Worm (Caenorhabditis elegans) whole organism, early embryonic: ENCODE data around the gene lron-5.

ENCODE experiments used
- B0310.2 ChIP-seq: sonication (generic microtip); optimal IDR thresholded peaks from 2 replicates; lab custom pipeline; 2016; ENCODE audit warnings: mild to moderate bottlenecking, missing genetic modification characterization, missing compliant biosample characterization
- F13C5.2 ChIP-seq: sonication (generic microtip); optimal IDR thresholded peaks from 2 replicates; lab custom pipeline; 2017; ENCODE audit warnings: mild to moderate bottlenecking, missing genetic modification characterization, inconsistent platforms, missing compliant biosample characterization
- ceh-13 ChIP-seq: fragments of 200-800 bp; sonication (Bioruptor generic); optimal IDR thresholded peaks from 2 replicates; lab custom pipeline; 2018; ENCODE audit warnings: mild to moderate bottlenecking, missing genetic modification characterization, missing compliant biosample characterization
- ceh-36 ChIP-seq: sonication (generic microtip); optimal IDR thresholded peaks from 2 replicates; lab custom pipeline; 2016; ENCODE audit warnings: missing genetic modification characterization, inconsistent platforms, missing compliant biosample characterization
- ets-7 ChIP-seq: sonication (generic microtip); optimal IDR thresholded peaks from 2 replicates; lab custom pipeline; 2016; ENCODE audit warnings: missing genotype, missing genetic modification characterization, missing compliant biosample characterization
- hmbx-1 ChIP-seq: sonication (generic microtip); optimal IDR thresholded peaks from 2 replicates; lab custom pipeline; 2016; ENCODE audit warnings: mild to moderate bottlenecking, missing genetic modification characterization, missing compliant biosample characterization
- hmg-4 ChIP-seq: fragments of 200-800 bp; sonication (Bioruptor generic); optimal IDR thresholded peaks from 2 replicates; lab custom pipeline; 2018; ENCODE audit warnings: mild to moderate bottlenecking, missing genetic modification characterization, missing compliant biosample characterization
- hnd-1 ChIP-seq: sonication (generic microtip); optimal IDR thresholded peaks from 2 replicates; lab custom pipeline; 2016; ENCODE audit warnings: missing genetic modification characterization, missing compliant biosample characterization
- scrt-1 ChIP-seq: fragments of 200-800 bp; sonication (Bioruptor generic); IDR thresholded peaks from 2 replicates; pipeline ENCODE4 v1.3.6; 2022; ENCODE audit warnings: missing genetic modification characterization, missing compliant biosample characterization
- sea-1 ChIP-seq: fragments of 200-800 bp; sonication (Bioruptor generic); conservative IDR thresholded peaks from 2 replicates; pipeline ENCODE4 v1.3.6; 2022; ENCODE audit warnings: missing genetic modification characterization, missing compliant biosample characterization
- tbx-11 ChIP-seq: fragments of 200-800 bp; sonication (Bioruptor generic); IDR thresholded peaks from 2 replicates; pipeline ENCODE4 v1.3.6; 2022; ENCODE audit warnings: missing genetic modification characterization, missing compliant biosample characterization
- tbx-37 ChIP-seq: fragments of 200-800 bp; sonication (Bioruptor generic); conservative IDR thresholded peaks from 2 replicates; pipeline ENCODE4 v1.3.6; 2022; ENCODE audit warnings: missing genetic modification reagents, missing genetic modification characterization, missing compliant biosample characterization
- tra-4 ChIP-seq: sonication (generic microtip); optimal IDR thresholded peaks from 2 replicates; lab custom pipeline; 2017; ENCODE audit warnings: missing genetic modification characterization, missing compliant biosample characterization

The lron-5 gene

ce11 chrIII:4671949-4672348, 49.1 kb downstream of the lron-5 start, which contains the start of gene srg-13:
Gene srg-13, plus strand, starts transcription at chrIII:4672249.
- no peak for TF ChIP-seq ceh-13 (GFP tag; lab: Kevin White, UChicago)
- TF ChIP-seq hmbx-1: no peak
- TF ChIP-seq scrt-1 (GFP tag; lab: Robert Waterston, UW): no peak
- TF ChIP-seq tra-4 (tag; lab: Kevin White, UChicago): no peak
- TF ChIP-seq sea-1 (GFP tag; lab: Robert Waterston, UW): no peak
- no peak for TF ChIP-seq hnd-1
- TF ChIP-seq F13C5.2 (tag; lab: Kevin White, UChicago): no peak
- no peak for TF ChIP-seq ets-7 (tag; lab: Kevin White, UChicago)
- TF ChIP-seq ceh-36 (tag; lab: Kevin White, UChicago): no peak
- TF ChIP-seq tbx-11 (GFP tag; lab: Robert Waterston, UW): no peak
- no peak for TF ChIP-seq hmg-4 (GFP tag; lab: Kevin White, UChicago)
- no peak for TF ChIP-seq tbx-37 (GFP tag; lab: Robert Waterston, UW)
- TF ChIP-seq B0310.2 (tag; lab: Kevin White, UChicago): no peak
